Worm (Caenorhabditis elegans): ENCODE results near the gene pas-1.

Gene pas-1

ce11 chrV:14439236-14439635, 16.8 kb upstream of the pas-1 start:
- peak; percentile 31 for TF ChIP-seq nhr-25 (tag; optimal IDR thresholded peaks at IDR 0.05)
- no peak for TF ChIP-seq nhr-77 (tag; optimal IDR thresholded peaks at IDR 0.05)

- TF ChIP-seq fos-1 (tag; optimal IDR thresholded peaks at IDR 0.05): no peak
- TF ChIP-seq elt-2 (tag; optimal IDR thresholded peaks at IDR 0.05): no peak
- TF ChIP-seq lin-39 (tag; optimal IDR thresholded peaks at IDR 0.05): no peak
- TF ChIP-seq mdl-1 (tag; optimal IDR thresholded peaks at IDR 0.05): no peak
- no peak for TF ChIP-seq ztf-4 (tag; optimal IDR thresholded peaks at IDR 0.05)
- peak; percentile 31 for TF ChIP-seq nhr-25 (tag; optimal IDR thresholded peaks at IDR 0.05)
- TF ChIP-seq ZK546.5 (tag; optimal IDR thresholded peaks at IDR 0.05): no peak
- TF ChIP-seq pqm-1 (tag; optimal IDR thresholded peaks at IDR 0.05): no peak
Observed at ce11 chrV:14438099-14438739, 15.8 kb upstream of the pas-1 start.

ce11 chrV:14437355-14437754, 14.9 kb upstream of the pas-1 start:
- no peak for TF ChIP-seq mdl-1 (tag; optimal IDR thresholded peaks at IDR 0.05)
- TF ChIP-seq nhr-12 (tag; optimal IDR thresholded peaks at IDR 0.05): no peak
- TF ChIP-seq nhr-28 (tag; optimal IDR thresholded peaks at IDR 0.05): no peak
- TF ChIP-seq zag-1 (tag; optimal IDR thresholded peaks at IDR 0.05): no peak
- no peak for TF ChIP-seq pha-4 (tag; optimal IDR thresholded peaks at IDR 0.05)
- no peak for TF ChIP-seq tbx-2 (tag; optimal IDR thresholded peaks at IDR 0.05)
- TF ChIP-seq ceh-82 (tag; optimal IDR thresholded peaks at IDR 0.05): no peak
- TF ChIP-seq daf-12 (tag; optimal IDR thresholded peaks at IDR 0.05): no peak
- no peak for TF ChIP-seq egl-27 (tag; optimal IDR thresholded peaks at IDR 0.05)

- no peak for TF ChIP-seq lin-39 (tag; optimal IDR thresholded peaks at IDR 0.05)
- no peak for TF ChIP-seq hmg-11 (tag; optimal IDR thresholded peaks at IDR 0.05)
- no peak for TF ChIP-seq fkh-2 (tag; optimal IDR thresholded peaks at IDR 0.05)
- TF ChIP-seq elt-1 (tag; optimal IDR thresholded peaks at IDR 0.05): no peak
- TF ChIP-seq eor-1 (tag; optimal IDR thresholded peaks at IDR 0.05): no peak
- no peak for TF ChIP-seq sea-2 (GFP tag; optimal IDR thresholded peaks at IDR 0.05)
- TF ChIP-seq unc-62 (GFP tag; optimal IDR thresholded peaks at IDR 0.05): no peak
- TF ChIP-seq ama-1 (optimal IDR thresholded peaks at IDR 0.05): no peak
- no peak for TF ChIP-seq nhr-25 (tag; optimal IDR thresholded peaks at IDR 0.05)
- TF ChIP-seq nhr-11 (tag; optimal IDR thresholded peaks at IDR 0.05): no peak
- no peak for TF ChIP-seq ZK546.5 (tag; optimal IDR thresholded peaks at IDR 0.05)
- no peak for TF ChIP-seq nhr-43 (tag; optimal IDR thresholded peaks at IDR 0.05; ENCODE audit: poor library complexity, severe bottlenecking)
- TF ChIP-seq ztf-4 (tag; optimal IDR thresholded peaks at IDR 0.05): no peak
- no peak for TF ChIP-seq pha-4 (tag; optimal IDR thresholded peaks at IDR 0.05)
Observed at ce11 chrV:14436195-14436594, 13.8 kb upstream of the pas-1 start.

- TF ChIP-seq mml-1 (tag; optimal IDR thresholded peaks at IDR 0.05) (no peak), elt-3 (tag; optimal IDR thresholded peaks at IDR 0.05) (no peak), ztf-4 (tag; optimal IDR thresholded peaks at IDR 0.05) (no peak), elt-2 (tag; optimal IDR thresholded peaks at IDR 0.05) (no peak), jun-1 (tag; optimal IDR thresholded peaks at IDR 0.05) (no peak), unc-39 (tag; optimal IDR thresholded peaks at IDR 0.05) (no peak), lin-15B (tag; optimal IDR thresholded peaks at IDR 0.05) (no peak), zag-1 (tag; optimal IDR thresholded peaks at IDR 0.05) (no peak), pha-4 (tag; optimal IDR thresholded peaks at IDR 0.05) (no peak), nhr-23 (tag; optimal IDR thresholded peaks at IDR 0.05) (no peak), lsy-12 (tag; optimal IDR thresholded peaks at IDR 0.05) (no peak)
Observed at ce11 chrV:14433584-14433983, 11.2 kb upstream of the pas-1 start.

ce11 chrV:14432259-14432658, 9.8 kb upstream of the pas-1 start, which contains the start of gene egl-1:
Gene egl-1 (minus strand): TSS chrV:14432359.
- TF ChIP-seq elt-1 (tag; optimal IDR thresholded peaks at IDR 0.05) (no peak), egl-5 (tag; optimal IDR thresholded peaks at IDR 0.05) (no peak), daf-12 (tag; optimal IDR thresholded peaks at IDR 0.05) (no peak), nhr-12 (tag; optimal IDR thresholded peaks at IDR 0.05) (no peak), ceh-82 (tag; optimal IDR thresholded peaks at IDR 0.05) (no peak), pqm-1 (tag; optimal IDR thresholded peaks at IDR 0.05) (no peak), ceh-16 (tag; optimal IDR thresholded peaks at IDR 0.05) (no peak)

All from whole organism, L3 larva.